Worm (Caenorhabditis elegans) whole organism, L4 larva: Measurements from ENCODE around the gene sra-4.

Experiments used
- F10B5.3 ChIP-seq: sonication (generic microtip); optimal IDR thresholded peaks from 2 replicates; lab custom pipeline; 2016; ENCODE audit warnings: mild to moderate bottlenecking, missing genetic modification characterization, missing compliant biosample characterization
- Y48G9A.11 ChIP-seq: fragments of 200-800 bp; sonication (Bioruptor generic); IDR thresholded peaks from 2 replicates; pipeline ENCODE4 v1.3.6; 2022; ENCODE audit warnings: missing genetic modification reagents, missing genetic modification characterization, missing compliant biosample characterization
- ZK337.2 ChIP-seq: fragments of 200-800 bp; sonication (Bioruptor generic); IDR thresholded peaks from 2 replicates; pipeline ENCODE4 v1.3.6; 2022; ENCODE audit warnings: missing genetic modification reagents, missing genetic modification characterization, missing compliant biosample characterization
- aha-1 ChIP-seq: fragments of 150-350 bp; peaks from one replicate; lab custom pipeline; 2014; ENCODE audit warnings: missing biosample characterization, missing genetic modification characterization
- aly-2 ChIP-seq: sonication (generic microtip); optimal IDR thresholded peaks from 2 replicates; lab custom pipeline; 2018; ENCODE audit warnings: missing biosample characterization, missing genetic modification characterization
- arid-1 ChIP-seq: fragments of 200-800 bp; sonication (Bioruptor generic); conservative IDR thresholded peaks from 2 replicates; pipeline ENCODE4 v1.3.6; 2022; ENCODE audit warnings: missing genetic modification reagents, missing genetic modification characterization, missing compliant biosample characterization
- ceh-20 ChIP-seq: fragments of 200-800 bp; sonication (Bioruptor generic); IDR thresholded peaks from 2 replicates; pipeline ENCODE4 v1.3.6; 2022; ENCODE audit warnings: missing genetic modification reagents, missing genetic modification characterization, missing compliant biosample characterization
- ceh-44 ChIP-seq: fragments of 200-800 bp; sonication (Bioruptor generic); IDR thresholded peaks from 2 replicates; pipeline ENCODE4 v1.3.6; 2022; ENCODE audit warnings: missing genetic modification reagents, missing genetic modification characterization, missing compliant biosample characterization
- ceh-82 ChIP-seq: sonication (generic microtip); optimal IDR thresholded peaks from 2 replicates; lab custom pipeline; 2017; ENCODE audit warnings: missing biosample characterization, missing genetic modification characterization
- daf-16 ChIP-seq, 3 experiments: sonication (generic microtip); optimal IDR thresholded peaks; 2 replicates each; lab custom pipeline; 2016 to 2017; ENCODE audit warnings: missing genetic modification characterization in 3 of 3, missing genetic modification reagents in 3 of 3, mild to moderate bottlenecking in 2 of 3, missing compliant biosample characterization in 2 of 3, missing biosample characterization in 1 of 3, moderate library complexity in 1 of 3
- daf-8 ChIP-seq: fragments of 200-800 bp; sonication (Bioruptor generic); IDR thresholded peaks from 2 replicates; pipeline ENCODE4 v1.3.6; 2022; ENCODE audit warnings: missing genetic modification characterization, missing compliant biosample characterization
- dmd-6 ChIP-seq: fragments of 200-800 bp; sonication (Bioruptor generic); IDR thresholded peaks from 2 replicates; pipeline ENCODE4 v1.3.6; 2022; ENCODE audit warnings: missing genetic modification reagents, missing genetic modification characterization, missing compliant biosample characterization
- dmd-8 ChIP-seq: fragments of 200-800 bp; sonication (Bioruptor generic); IDR thresholded peaks from 2 replicates; pipeline ENCODE4 v1.3.6; 2022; ENCODE audit warnings: missing genetic modification characterization, missing compliant biosample characterization
- dmd-9 ChIP-seq: fragments of 200-800 bp; sonication (Bioruptor generic); IDR thresholded peaks from 2 replicates; pipeline ENCODE4 v1.3.6; 2022; ENCODE audit warnings: missing genetic modification reagents, missing genetic modification characterization, missing compliant biosample characterization
- dpl-1 ChIP-seq: fragments of 150-350 bp; optimal IDR thresholded peaks from 2 replicates; lab custom pipeline; 2014; ENCODE audit warnings: missing biosample characterization, missing genetic modification reagents, missing genetic modification characterization
- dve-1 ChIP-seq: sonication (generic microtip); optimal IDR thresholded peaks from 2 replicates; lab custom pipeline; 2017; ENCODE audit warnings: antibody characterized with exemption, mild to moderate bottlenecking, missing genetic modification characterization, missing compliant biosample characterization; ENCODE audit not compliant: insufficient read depth
- gei-8 ChIP-seq: fragments of 200-800 bp; sonication (Bioruptor generic); optimal IDR thresholded peaks from 2 replicates; lab custom pipeline; 2018; ENCODE audit warnings: mild to moderate bottlenecking, missing genetic modification characterization, missing compliant biosample characterization
- hif-1 ChIP-seq, 2 experiments: sonication (generic microtip); optimal IDR thresholded peaks; 2 replicates each; lab custom pipeline; 2016 to 2017; ENCODE audit warnings: missing compliant biosample characterization in 2 of 2, missing genetic modification characterization in 2 of 2, missing genetic modification reagents in 2 of 2, missing genotype in 2 of 2, mild to moderate bottlenecking in 1 of 2
- hlh-11 ChIP-seq: fragments of 200-800 bp; sonication (Bioruptor generic); optimal IDR thresholded peaks from 2 replicates; lab custom pipeline; 2018; ENCODE audit warnings: mild to moderate bottlenecking, missing genetic modification characterization, missing compliant biosample characterization
- hlh-30 ChIP-seq: sonication (generic microtip); optimal IDR thresholded peaks from 2 replicates; lab custom pipeline; 2017; ENCODE audit warnings: antibody characterized with exemption, mild to moderate bottlenecking, missing genetic modification characterization, missing compliant biosample characterization; ENCODE audit not compliant: insufficient read depth
- hmg-1.1 ChIP-seq: fragments of 200-800 bp; sonication (Bioruptor generic); IDR thresholded peaks from 2 replicates; pipeline ENCODE4 v1.3.6; 2022; ENCODE audit warnings: missing genetic modification reagents, missing genetic modification characterization, missing compliant biosample characterization
- lim-7 ChIP-seq: fragments of 200-800 bp; sonication (Bioruptor generic); IDR thresholded peaks from 2 replicates; pipeline ENCODE4 v1.3.6; 2022; ENCODE audit warnings: missing genetic modification characterization, missing compliant biosample characterization
- lin-38 ChIP-seq: fragments of 200-800 bp; sonication (Bioruptor generic); IDR thresholded peaks from 2 replicates; pipeline ENCODE4 v1.3.6; 2022; ENCODE audit warnings: missing genetic modification reagents, missing genetic modification characterization, missing compliant biosample characterization
- lir-3 ChIP-seq: sonication (generic microtip); optimal IDR thresholded peaks from 2 replicates; lab custom pipeline; 2016; ENCODE audit warnings: mild to moderate bottlenecking, missing genetic modification characterization, missing compliant biosample characterization
- lsy-2 ChIP-seq, 2 experiments: fragments of 150-350 bp in 1 of 2; sonication (generic microtip) in 1 of 2; optimal IDR thresholded peaks; 2 replicates each; lab custom pipeline; 2014 to 2017; ENCODE audit warnings: missing biosample characterization in 2 of 2, missing genetic modification characterization in 2 of 2
- madf-9 ChIP-seq: fragments of 200-800 bp; sonication (Bioruptor generic); conservative IDR thresholded peaks from 2 replicates; pipeline ENCODE4 v1.3.6; 2022; ENCODE audit warnings: missing genetic modification reagents, missing genetic modification characterization, missing compliant biosample characterization
- mdt-29 ChIP-seq: fragments of 200-800 bp; sonication (Bioruptor generic); IDR thresholded peaks from 2 replicates; pipeline ENCODE4 v1.3.6; 2022; ENCODE audit warnings: missing genetic modification reagents, missing genetic modification characterization, missing compliant biosample characterization
- mep-1 ChIP-seq: fragments of 150-350 bp; sonication (generic microtip); optimal IDR thresholded peaks from 3 replicates; lab custom pipeline; 2014; ENCODE audit warnings: missing biosample characterization, missing genetic modification characterization
- mes-2 ChIP-seq: sonication (generic microtip); optimal IDR thresholded peaks from 2 replicates; lab custom pipeline; 2016; ENCODE audit warnings: missing genotype, mild to moderate bottlenecking, missing genetic modification characterization, missing compliant biosample characterization; ENCODE audit not compliant: poor library complexity, severe bottlenecking
- nhr-10 ChIP-seq: fragments of 150-350 bp; optimal IDR thresholded peaks from 2 replicates; lab custom pipeline; 2014; ENCODE audit warnings: missing biosample characterization, missing genetic modification characterization
- nhr-102 ChIP-seq: sonication (generic microtip); optimal IDR thresholded peaks from 2 replicates; lab custom pipeline; 2016; ENCODE audit warnings: mild to moderate bottlenecking, missing genetic modification characterization, moderate library complexity, missing compliant biosample characterization
- nhr-11 ChIP-seq: fragments of 150-350 bp; optimal IDR thresholded peaks from 2 replicates; lab custom pipeline; 2014; ENCODE audit warnings: missing biosample characterization, missing genetic modification characterization
- nhr-28 ChIP-seq: fragments of 150-350 bp; optimal IDR thresholded peaks from 2 replicates; lab custom pipeline; 2014; ENCODE audit warnings: missing biosample characterization, missing genetic modification characterization
- nhr-6 ChIP-seq: fragments of 150-350 bp; optimal IDR thresholded peaks from 2 replicates; lab custom pipeline; 2014; ENCODE audit warnings: missing biosample characterization, missing genetic modification characterization
- nhr-76 ChIP-seq: fragments of 150-350 bp; optimal IDR thresholded peaks from 2 replicates; lab custom pipeline; 2014; ENCODE audit warnings: missing biosample characterization, missing genetic modification characterization
- nhr-77 ChIP-seq: fragments of 150-350 bp; optimal IDR thresholded peaks from 2 replicates; lab custom pipeline; 2014; ENCODE audit warnings: missing biosample characterization, missing genetic modification characterization
- pha-4 ChIP-seq, 2 experiments: fragments of 150-350 bp in 1 of 2; fragments of 200-800 bp in 1 of 2; sonication (Bioruptor generic) in 1 of 2; IDR thresholded peaks in 1 of 2; optimal IDR thresholded peaks in 1 of 2; 2 replicates each; pipeline versions ENCODE4 v1.3.6 to Lab custom; 2014 to 2022; ENCODE audit warnings: missing genetic modification characterization in 2 of 2, missing genetic modification reagents in 2 of 2, missing biosample characterization in 1 of 2, missing compliant biosample characterization in 1 of 2
- php-3 ChIP-seq: fragments of 200-800 bp; sonication (Bioruptor generic); IDR thresholded peaks from 2 replicates; pipeline ENCODE4 v1.3.6; 2022; ENCODE audit warnings: missing genetic modification reagents, missing genetic modification characterization, missing compliant biosample characterization
- rbr-2 ChIP-seq: sonication (generic microtip); optimal IDR thresholded peaks from 2 replicates; lab custom pipeline; 2016; ENCODE audit warnings: missing genotype, missing genetic modification characterization, missing compliant biosample characterization
- set-16 ChIP-seq: fragments of 200-800 bp; sonication (Bioruptor generic); IDR thresholded peaks from 2 replicates; pipeline ENCODE4 v1.3.6; 2022; ENCODE audit warnings: missing genetic modification reagents, missing genetic modification characterization, missing compliant biosample characterization
- snpc-1.2 ChIP-seq: fragments of 200-800 bp; sonication (Bioruptor generic); IDR thresholded peaks from 2 replicates; pipeline ENCODE4 v1.3.6; 2022; ENCODE audit warnings: missing genetic modification reagents, missing genetic modification characterization, missing compliant biosample characterization
- tag-97 ChIP-seq: fragments of 200-800 bp; sonication (Bioruptor generic); IDR thresholded peaks from 2 replicates; pipeline ENCODE4 v1.3.6; 2022; ENCODE audit warnings: missing genetic modification characterization, missing compliant biosample characterization
- tra-1 ChIP-seq: fragments of 200-800 bp; sonication (Bioruptor generic); IDR thresholded peaks from 2 replicates; pipeline ENCODE4 v1.3.6; 2022; ENCODE audit warnings: missing genetic modification reagents, missing genetic modification characterization, missing compliant biosample characterization
- unc-130 ChIP-seq: sonication (generic microtip); optimal IDR thresholded peaks from 2 replicates; lab custom pipeline; 2016; ENCODE audit warnings: missing genetic modification reagents, missing genetic modification characterization, missing compliant biosample characterization
- unc-39 ChIP-seq: sonication (generic microtip); optimal IDR thresholded peaks from 2 replicates; lab custom pipeline; 2017; ENCODE audit warnings: missing biosample characterization, missing genetic modification characterization
- zag-1 ChIP-seq: fragments of 150-350 bp; optimal IDR thresholded peaks from 2 replicates; lab custom pipeline; 2014; ENCODE audit warnings: missing biosample characterization, missing genetic modification characterization
- zip-2 ChIP-seq: fragments of 150-350 bp; optimal IDR thresholded peaks from 2 replicates; lab custom pipeline; 2014; ENCODE audit warnings: missing biosample characterization, missing genetic modification characterization

The sra-4 gene

DNA sequence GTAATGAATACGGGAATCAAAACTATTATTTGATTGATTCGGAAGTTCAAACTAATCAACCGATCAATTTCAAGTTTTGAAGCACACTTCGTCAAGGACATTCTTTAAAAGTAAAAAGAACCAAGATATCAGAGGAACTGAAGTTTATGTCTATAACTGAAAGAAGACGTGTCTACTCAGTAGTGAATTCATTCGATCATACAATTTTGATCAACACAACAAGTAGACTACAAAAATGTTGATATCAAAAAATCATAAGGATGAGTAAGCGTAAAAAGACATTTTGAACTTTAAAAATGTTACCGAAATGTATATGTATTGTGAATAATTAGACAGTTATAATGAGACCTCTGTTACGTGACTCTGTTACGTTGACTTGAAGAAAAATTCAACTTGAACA is at the start of gene sra-4:
Gene sra-4, minus strand, starts transcription at position 101 of the 400 bp plus-strand sequence.
- no peak for TF ChIP-seq dmd-9
- no peak for TF ChIP-seq hlh-11
- no peak for TF ChIP-seq arid-1 (GFP tag; lab: Robert Waterston, UW)
- no peak for TF ChIP-seq lin-38 (GFP tag; lab: Robert Waterston, UW)
- no peak for TF ChIP-seq tra-1 (GFP tag; lab: Robert Waterston, UW)
- TF ChIP-seq ceh-82 (tag; lab: Kevin White, UChicago): no peak
- TF ChIP-seq lsy-2 (tag; optimal IDR thresholded peaks at IDR 0.05; lab: Kevin White, UChicago): no peak
- no peak for TF ChIP-seq daf-8 (GFP tag; lab: Robert Waterston, UW)
- no peak for TF ChIP-seq aly-2 (tag; lab: Kevin White, UChicago)
- TF ChIP-seq snpc-1.2 (GFP tag; lab: Robert Waterston, UW): no peak
- no peak for TF ChIP-seq set-16 (GFP tag; lab: Robert Waterston, UW)
- TF ChIP-seq lir-3 (tag; lab: Kevin White, UChicago): no peak
- TF ChIP-seq nhr-77 (tag; lab: Kevin White, UChicago): no peak
- no peak for TF ChIP-seq zag-1 (tag; lab: Kevin White, UChicago)
- no peak for TF ChIP-seq dmd-8 (GFP tag; lab: Robert Waterston, UW)
- no peak for TF ChIP-seq ceh-44 (GFP tag; lab: Robert Waterston, UW)
- TF ChIP-seq ZK337.2 (GFP tag; lab: Robert Waterston, UW): no peak

ce11 chrII:9591071-9591470 is 48.4 kb upstream of the sra-4 start, which contains the start of the genes E02H1.1 and tag-124:
Gene E02H1.1, minus strand, starts transcription at chrII:9591164.
Gene tag-124, plus strand, starts transcription at chrII:9591292.
- TF ChIP-seq lin-38 (GFP tag; lab: Robert Waterston, UW): peak; percentile 62
- no peak for TF ChIP-seq F10B5.3 (tag; lab: Kevin White, UChicago)
- no peak for TF ChIP-seq mdt-29
- TF ChIP-seq daf-8 (GFP tag; lab: Robert Waterston, UW): no peak
- peak; percentile 66 for TF ChIP-seq madf-9 (GFP tag; lab: Robert Waterston, UW)
- TF ChIP-seq ZK337.2 (GFP tag; lab: Robert Waterston, UW): peak; percentile 83
- TF ChIP-seq gei-8 (GFP tag; lab: Kevin White, UChicago): no peak
- peak; percentile 73 for TF ChIP-seq dmd-6 (GFP tag; lab: Robert Waterston, UW)
- 0 out of 2 replicates have a peak, but pooled peaks have one; percentile 51 for TF ChIP-seq tag-97
- peak; percentile 48 for TF ChIP-seq nhr-102 (tag; lab: Kevin White, UChicago)
- peak in 1 of 2 experiments; percentile 90 for TF ChIP-seq hif-1 (tag; optimal IDR thresholded peaks at IDR 0.05; lab: Kevin White, UChicago)
- TF ChIP-seq dmd-8 (GFP tag; lab: Robert Waterston, UW): no peak
- peak; percentile 70; the same call in 1 of the 2 replicates for TF ChIP-seq Y48G9A.11 (GFP tag; lab: Robert Waterston, UW)
- peak; percentile 69 for TF ChIP-seq mep-1 (tag; lab: Kevin White, UChicago)
- TF ChIP-seq lsy-2 (tag; optimal IDR thresholded peaks at IDR 0.05; lab: Kevin White, UChicago): peak in 1 of 2 experiments; percentile 89
- TF ChIP-seq nhr-28 (tag; lab: Kevin White, UChicago): peak; percentile 35
- TF ChIP-seq hlh-11: peak; percentile 33
- TF ChIP-seq zip-2 (tag; lab: Kevin White, UChicago): peak; percentile 78
- TF ChIP-seq hmg-1.1: peak; percentile 62
- peak; percentile 84 for TF ChIP-seq unc-130
- TF ChIP-seq aha-1 (tag; lab: Kevin White, UChicago): peak; percentile 49
- TF ChIP-seq unc-39 (tag; lab: Kevin White, UChicago): no peak
- TF ChIP-seq ceh-44 (GFP tag; lab: Robert Waterston, UW): no peak
- peak; percentile 42 for TF ChIP-seq hlh-30 (tag; lab: Kevin White, UChicago)
- no peak for TF ChIP-seq php-3 (GFP tag; lab: Robert Waterston, UW)
- TF ChIP-seq nhr-6 (tag; lab: Kevin White, UChicago): peak; percentile 19
- TF ChIP-seq lim-7 (GFP tag; lab: Robert Waterston, UW): no peak
- TF ChIP-seq pha-4 (GFP tag; IDR thresholded peaks at IDR 0.05; lab: Robert Waterston, UW): 0 out of 2 replicates have a peak, but pooled peaks have one; percentile 9
- peak; percentile 49 for TF ChIP-seq pha-4 (tag; optimal IDR thresholded peaks at IDR 0.05; lab: Kevin White, UChicago)
- TF ChIP-seq ceh-20 (GFP tag; lab: Robert Waterston, UW): peak; percentile 49; the same call in 1 of the 2 replicates
- peak; percentile 99 for TF ChIP-seq mes-2 (tag; lab: Kevin White, UChicago)
- no peak for TF ChIP-seq nhr-10 (tag; lab: Kevin White, UChicago)
- TF ChIP-seq tra-1 (GFP tag; lab: Robert Waterston, UW): peak; percentile 65; the same call in 1 of the 2 replicates
- no peak for TF ChIP-seq nhr-76 (tag; lab: Kevin White, UChicago)
- peak; percentile 66 for TF ChIP-seq dve-1 (tag; lab: Kevin White, UChicago)
- TF ChIP-seq dpl-1: peak; percentile 79
- TF ChIP-seq nhr-11 (tag; lab: Kevin White, UChicago): peak; percentile 87
- peak; percentile 46 for TF ChIP-seq rbr-2
- TF ChIP-seq daf-16 (GFP tag; optimal IDR thresholded peaks at IDR 0.05; lab: Kevin White, UChicago): peak in 1 of 2 experiments; percentile 11
- TF ChIP-seq daf-16 (tag; optimal IDR thresholded peaks at IDR 0.05; lab: Kevin White, UChicago): peak; percentile 23
